Worm (Caenorhabditis elegans): ENCODE results near the gene B0198.2.
A peak's percentile ranks its signal among the peaks of the same experiment; 100 is the strongest.

B0198.2 gene

ce11 chrX:12036114-12036513, 10.6 kb downstream of the B0198.2 start:
- TF ChIP-seq skn-1 (tag; optimal IDR thresholded peaks at IDR 0.05) = no peak

- TF ChIP-seq mdt-29 (GFP tag; IDR thresholded peaks at IDR 0.05) (no peak), F26F4.8 (GFP tag; conservative IDR thresholded peaks at IDR 0.05) (no peak), ceh-28 (tag; optimal IDR thresholded peaks at IDR 0.05) (no peak), madf-9 (GFP tag; conservative IDR thresholded peaks at IDR 0.05) (no peak), nhr-6 (tag; optimal IDR thresholded peaks at IDR 0.05) (no peak), ZK337.2 (GFP tag; IDR thresholded peaks at IDR 0.05) (no peak), lin-1 (GFP tag; IDR thresholded peaks at IDR 0.05) (no peak), zfp-3 (GFP tag; conservative IDR thresholded peaks at IDR 0.05) (no peak), mxl-2 (GFP tag; conservative IDR thresholded peaks at IDR 0.05) (no peak), lim-7 (GFP tag; IDR thresholded peaks at IDR 0.05) (no peak), nhr-42 (GFP tag; IDR thresholded peaks at IDR 0.05) (no peak)
Measured at ce11 chrX:12037978-12038377, 12.4 kb downstream of the B0198.2 start.

ce11 chrX:12038728-12039127, 13.2 kb downstream of the B0198.2 start:
- peak; percentile 18 for TF ChIP-seq nhr-28 (tag; optimal IDR thresholded peaks at IDR 0.05)
- TF ChIP-seq lin-1 (GFP tag; IDR thresholded peaks at IDR 0.05) = no peak

ce11 chrX:12056973-12057372, 31.4 kb downstream of the B0198.2 start, which contains the start of gene B0198.3:
TSS of gene B0198.3 (minus strand) at chrX:12057073.
- TF ChIP-seq mes-2 (tag; optimal IDR thresholded peaks at IDR 0.05; ENCODE audit: poor library complexity, severe bottlenecking) = no peak
- TF ChIP-seq aha-1 (tag) = peak; percentile 16
- no peak for TF ChIP-seq zip-11 (GFP tag; IDR thresholded peaks at IDR 0.05)
- no peak for TF ChIP-seq spr-3 (GFP tag; optimal IDR thresholded peaks at IDR 0.05)
- TF ChIP-seq ceh-82 (tag; optimal IDR thresholded peaks at IDR 0.05) = no peak
- TF ChIP-seq duxl-1 (tag; optimal IDR thresholded peaks at IDR 0.05; ENCODE audit: poor library complexity) = no peak
- TF ChIP-seq nhr-237 (tag; optimal IDR thresholded peaks at IDR 0.05) = no peak

- TF ChIP-seq daf-19 (GFP tag; conservative IDR thresholded peaks at IDR 0.05) (no peak), T20F7.1 (GFP tag; optimal IDR thresholded peaks at IDR 0.05) (no peak), unc-62 (GFP tag; optimal IDR thresholded peaks at IDR 0.05 in 1 of 2) (no peak), unc-62 (tag; optimal IDR thresholded peaks at IDR 0.05) (no peak), set-16 (GFP tag; IDR thresholded peaks at IDR 0.05) (no peak), hlh-11 (tag; optimal IDR thresholded peaks at IDR 0.05) (no peak), mdl-1 (tag; optimal IDR thresholded peaks at IDR 0.05) (no peak), nhr-76 (tag; optimal IDR thresholded peaks at IDR 0.05) (no peak), nhr-42 (GFP tag; IDR thresholded peaks at IDR 0.05) (no peak), lir-3 (tag; optimal IDR thresholded peaks at IDR 0.05) (no peak), ceh-32 (tag; optimal IDR thresholded peaks at IDR 0.05; ENCODE audit: poor library complexity) (no peak), jun-1 (tag; optimal IDR thresholded peaks at IDR 0.05) (no peak), rbr-2 (tag; optimal IDR thresholded peaks at IDR 0.05) (no peak), mes-2 (tag; optimal IDR thresholded peaks at IDR 0.05; ENCODE audit: poor library complexity, severe bottlenecking) (no peak), daf-12 (tag; optimal IDR thresholded peaks at IDR 0.05) (no peak), ces-1 (GFP tag; optimal IDR thresholded peaks at IDR 0.05) (no peak), nhr-237 (tag; optimal IDR thresholded peaks at IDR 0.05) (no peak), T26A8.4 (GFP tag; IDR thresholded peaks at IDR 0.05) (no peak), hif-1 (tag; optimal IDR thresholded peaks at IDR 0.05) (no peak)
Measured at ce11 chrX:12064908-12065307, 39.4 kb downstream of the B0198.2 start, which contains the start of gene lgc-23. TSS of gene lgc-23 (plus strand) at chrX:12065208.
